Worm (Caenorhabditis elegans): ENCODE measurements around the gene ifet-1.

Gene ifet-1

ce11 chrIII:4504358-4504757 lies 29.4 kb upstream of the ifet-1 start (continued):
- TF ChIP-seq mes-2 (tag; optimal IDR thresholded peaks at IDR 0.05; ENCODE audit: poor library complexity, severe bottlenecking) (peak; percentile 32), lin-1 (GFP tag; IDR thresholded peaks at IDR 0.05) (no peak), dve-1 (tag; optimal IDR thresholded peaks at IDR 0.05; ENCODE audit: insufficient read depth) (peak; percentile 27), nhr-237 (tag; optimal IDR thresholded peaks at IDR 0.05) (no peak), lin-13 (GFP tag; optimal IDR thresholded peaks at IDR 0.05) (no peak), zfp-2 (tag; optimal IDR thresholded peaks at IDR 0.05) (no peak), fkh-10 (GFP tag; optimal IDR thresholded peaks at IDR 0.05) (peak; percentile 44), mxl-3 (GFP tag; optimal IDR thresholded peaks at IDR 0.05) (peak; percentile 3), lsy-2 (tag; optimal IDR thresholded peaks at IDR 0.05) (peak in 1 of 2 experiments; percentile 67), dpl-1 (GFP tag; optimal IDR thresholded peaks at IDR 0.05) (no peak), nhr-6 (tag; optimal IDR thresholded peaks at IDR 0.05) (peak; percentile 27), arid-1 (GFP tag; conservative IDR thresholded peaks at IDR 0.05) (no peak), dmd-8 (GFP tag; IDR thresholded peaks at IDR 0.05) (no peak), ZK337.2 (GFP tag; IDR thresholded peaks at IDR 0.05) (no peak), attf-4 (tag; optimal IDR thresholded peaks at IDR 0.05) (no peak), dmd-9 (GFP tag; IDR thresholded peaks at IDR 0.05) (no peak), unc-130 (GFP tag; optimal IDR thresholded peaks at IDR 0.05) (no peak), ceh-20 (GFP tag; IDR thresholded peaks at IDR 0.05) (no peak), R02D3.7 (tag; optimal IDR thresholded peaks at IDR 0.05) (no peak), aha-1 (tag) (peak; percentile 96), hlh-11 (tag; optimal IDR thresholded peaks at IDR 0.05) (peak; percentile 51), ceh-44 (GFP tag; IDR thresholded peaks at IDR 0.05) (no peak), hlh-30 (tag; optimal IDR thresholded peaks at IDR 0.05; ENCODE audit: insufficient read depth) (peak; percentile 60), mep-1 (tag; optimal IDR thresholded peaks at IDR 0.05) (peak; percentile 68), saeg-2 (GFP tag; IDR thresholded peaks at IDR 0.05) (no peak), F44E2.7 (GFP tag; IDR thresholded peaks at IDR 0.05) (no peak), gei-8 (GFP tag; optimal IDR thresholded peaks at IDR 0.05) (no peak), jun-1 (tag; optimal IDR thresholded peaks at IDR 0.05) (no peak)

ce11 chrIII:4502559-4503240 lies 27.8 kb upstream of the ifet-1 start:
- TF ChIP-seq madf-9 (GFP tag; conservative IDR thresholded peaks at IDR 0.05), result peak; percentile 28; the same call in 1 of the 2 replicates
- peak in 1 of 2 experiments; percentile 36 for TF ChIP-seq lsy-2 (tag; optimal IDR thresholded peaks at IDR 0.05)
- peak; percentile 74 for TF ChIP-seq nhr-28 (tag; optimal IDR thresholded peaks at IDR 0.05)
- TF ChIP-seq dve-1 (tag; optimal IDR thresholded peaks at IDR 0.05; ENCODE audit: insufficient read depth), result peak; percentile 52
- peak; percentile 32 to 41 for TF ChIP-seq mdl-1 (tag; optimal IDR thresholded peaks at IDR 0.05)
- peak; percentile 48 for TF ChIP-seq aha-1 (tag)
- peak; percentile 76 for TF ChIP-seq nhr-48 (tag; optimal IDR thresholded peaks at IDR 0.05)
- TF ChIP-seq egl-43 (GFP tag; IDR thresholded peaks at IDR 0.05), result 0 out of 2 replicates have a peak, but pooled peaks have one; percentile 35
- peak; percentile 74 for TF ChIP-seq dmd-6 (GFP tag; IDR thresholded peaks at IDR 0.05)
- TF ChIP-seq hmg-1.1 (GFP tag; IDR thresholded peaks at IDR 0.05), result peak; percentile 43; the same call in 1 of the 2 replicates
- TF ChIP-seq D1046.2 (GFP tag; IDR thresholded peaks at IDR 0.05), result no peak
- peak; percentile 14; the same call in 1 of the 2 replicates for TF ChIP-seq ctbp-1 (GFP tag; IDR thresholded peaks at IDR 0.05)
- no peak for TF ChIP-seq nhr-102 (tag; optimal IDR thresholded peaks at IDR 0.05)
- TF ChIP-seq lin-15B (tag; optimal IDR thresholded peaks at IDR 0.05), result no peak
- TF ChIP-seq mxl-3 (GFP tag; optimal IDR thresholded peaks at IDR 0.05), result peak; percentile 36
- TF ChIP-seq mxl-2 (GFP tag; conservative IDR thresholded peaks at IDR 0.05), result no peak
- TF ChIP-seq T20F7.1 (GFP tag; optimal IDR thresholded peaks at IDR 0.05), result peak; percentile 1
- peak; percentile 48 for TF ChIP-seq hlh-30 (tag; optimal IDR thresholded peaks at IDR 0.05; ENCODE audit: insufficient read depth)
- no peak for TF ChIP-seq ztf-7 (tag; optimal IDR thresholded peaks at IDR 0.05)
- TF ChIP-seq unc-39 (tag; optimal IDR thresholded peaks at IDR 0.05), result no peak
- peak; percentile 68 for TF ChIP-seq hlh-11 (tag; optimal IDR thresholded peaks at IDR 0.05)
- no peak for TF ChIP-seq daf-16 (GFP tag; optimal IDR thresholded peaks at IDR 0.05)
- TF ChIP-seq daf-16 (tag; optimal IDR thresholded peaks at IDR 0.05), result peak; percentile 57
- TF ChIP-seq T26A8.4 (GFP tag; IDR thresholded peaks at IDR 0.05), result peak; percentile 50
- TF ChIP-seq nhr-41 (GFP tag; IDR thresholded peaks at IDR 0.05), result no peak
- no peak for TF ChIP-seq duxl-1 (tag; optimal IDR thresholded peaks at IDR 0.05; ENCODE audit: poor library complexity)
- TF ChIP-seq pqm-1 (tag; optimal IDR thresholded peaks at IDR 0.05), result peak; percentile 75
- TF ChIP-seq dmd-8 (GFP tag; IDR thresholded peaks at IDR 0.05), result no peak
- no peak for TF ChIP-seq lin-1 (GFP tag; IDR thresholded peaks at IDR 0.05)

Data from whole organism, L4 larva.